Worm (Caenorhabditis elegans) whole organism, L3 larva: ENCODE measurements around the gene inx-2.

Experiments
- aly-2 ChIP-seq: fragments of 150-350 bp; optimal IDR thresholded peaks from 2 replicates; lab custom pipeline; 2014; ENCODE audit warnings: missing biosample characterization, missing genetic modification characterization
- elt-2 ChIP-seq: sonication (generic microtip); optimal IDR thresholded peaks from 2 replicates; lab custom pipeline; 2016; ENCODE audit warnings: missing genetic modification reagents, mild to moderate bottlenecking, missing genetic modification characterization, missing compliant biosample characterization
- nhr-12 ChIP-seq: fragments of 150-350 bp; optimal IDR thresholded peaks from 2 replicates; lab custom pipeline; 2014; ENCODE audit warnings: missing biosample characterization, missing genetic modification characterization
- nhr-25 ChIP-seq: sonication (generic microtip); optimal IDR thresholded peaks from 2 replicates; lab custom pipeline; 2017; ENCODE audit warnings: missing biosample characterization, missing genetic modification characterization
- pqm-1 ChIP-seq: fragments of 150-350 bp; optimal IDR thresholded peaks from 2 replicates; lab custom pipeline; 2017; ENCODE audit warnings: missing biosample characterization, missing genetic modification characterization, inconsistent platforms

DNA sequence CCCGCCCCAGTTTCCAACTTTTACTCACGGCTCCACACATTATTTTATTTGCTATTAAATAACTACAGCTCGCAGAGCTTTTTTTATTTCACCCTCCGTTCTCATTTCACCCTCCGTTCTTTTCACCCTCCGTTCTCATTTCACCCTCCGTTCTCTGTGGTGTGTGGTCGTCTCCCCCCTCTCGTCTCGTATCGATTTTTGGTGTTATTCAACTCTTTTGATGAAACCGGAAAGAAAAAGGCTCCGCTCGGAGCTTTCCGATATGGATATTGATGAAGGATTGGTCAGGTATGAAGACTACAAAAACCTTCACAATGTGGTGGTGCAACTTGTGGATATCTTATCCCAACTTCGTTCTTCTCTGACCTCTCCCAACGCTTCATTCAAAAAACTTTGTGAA, 6.0 kb downstream of the inx-2 start:
- TF ChIP-seq nhr-25 (no peak), elt-2 (tag; lab: Kevin White, UChicago) (no peak), nhr-12 (tag; lab: Kevin White, UChicago) (no peak), pqm-1 (tag; lab: Kevin White, UChicago) (no peak), aly-2 (tag; lab: Kevin White, UChicago) (no peak)
